Worm (Caenorhabditis elegans) whole organism, L3 larva: Measurements from ENCODE around the gene T15H9.5.

Source experiments
- R02D3.7 ChIP-seq: fragments of 150-350 bp; optimal IDR thresholded peaks from 2 replicates; lab custom pipeline; 2014; ENCODE audit warnings: missing biosample characterization, missing genetic modification characterization
- ama-1 ChIP-seq: fragments of 150-350 bp; optimal IDR thresholded peaks from 2 replicates; lab custom pipeline; 2018
- elt-2 ChIP-seq: sonication (generic microtip); optimal IDR thresholded peaks from 2 replicates; lab custom pipeline; 2016; ENCODE audit warnings: missing genetic modification reagents, mild to moderate bottlenecking, missing genetic modification characterization, missing compliant biosample characterization
- lsy-12 ChIP-seq: sonication (generic microtip); optimal IDR thresholded peaks from 2 replicates; lab custom pipeline; 2016; ENCODE audit warnings: mild to moderate bottlenecking, missing genetic modification characterization, missing compliant biosample characterization
- nhr-237 ChIP-seq: fragments of 150-350 bp; optimal IDR thresholded peaks from 2 replicates; lab custom pipeline; 2014; ENCODE audit warnings: missing biosample characterization, missing genetic modification characterization
- skn-1 ChIP-seq: fragments of 150-350 bp; optimal IDR thresholded peaks from 2 replicates; lab custom pipeline; 2014; ENCODE audit warnings: missing biosample characterization, missing genetic modification characterization
- snpc-4 ChIP-seq: fragments of 150-350 bp; optimal IDR thresholded peaks from 2 replicates; lab custom pipeline; 2014; ENCODE audit warnings: missing biosample characterization, missing genetic modification characterization
- zag-1 ChIP-seq: fragments of 150-350 bp; optimal IDR thresholded peaks from 2 replicates; lab custom pipeline; 2014; ENCODE audit warnings: missing biosample characterization, missing genetic modification characterization

- no peak for TF ChIP-seq nhr-237 (tag; lab: Kevin White, UChicago)
- TF ChIP-seq snpc-4 (tag; lab: Kevin White, UChicago): no peak
- TF ChIP-seq R02D3.7 (tag; lab: Kevin White, UChicago): no peak
- TF ChIP-seq elt-2 (tag; lab: Kevin White, UChicago): no peak
- no peak for TF ChIP-seq zag-1 (tag; lab: Kevin White, UChicago)
- TF ChIP-seq skn-1: no peak
- no peak for TF ChIP-seq lsy-12 (tag; lab: Kevin White, UChicago)
- no peak for TF ChIP-seq ama-1 (lab: Kevin White, UChicago)
Observed at ce11 chrII:9594924-9595323, 16.3 kb downstream of the T15H9.5 start, which contains the start of gene E02H1.5.
